Fruit fly (Drosophila melanogaster): ENCODE results near the gene MED30.

Gene MED30

DNA sequence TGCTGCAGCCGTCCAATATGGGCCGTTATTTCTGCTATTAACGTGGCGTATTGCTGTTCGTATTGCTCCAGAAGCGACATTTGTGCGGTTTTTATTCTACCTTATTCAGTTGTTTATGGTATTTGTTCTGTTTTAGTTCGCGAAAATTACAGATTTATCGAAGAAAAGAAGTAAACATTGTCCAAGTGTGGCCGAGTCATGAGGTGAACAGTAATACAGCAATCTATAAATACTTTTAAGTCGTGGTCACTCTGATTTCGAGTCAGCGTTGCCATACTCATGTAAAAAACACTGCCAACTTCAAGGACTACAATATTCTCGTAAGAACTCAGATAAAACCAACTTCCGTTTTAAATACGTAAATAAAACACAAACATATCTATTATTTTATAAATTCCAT is 38.8 kb upstream of the MED30 start, which contains the start of gene Vti1a (continued):
- TF ChIP-seq bbx (GFP tag; IDR thresholded peaks at IDR 0.05; ENCODE audit: partially characterized antibody) (peak; percentile 65; the same call in 1 of the 2 replicates), CG9797 (GFP tag; optimal IDR thresholded peaks at IDR 0.05) (peak; percentile 79), D (optimal IDR thresholded peaks at IDR 0.05) (no peak), D (GFP tag; optimal IDR thresholded peaks at IDR 0.05) (no peak), trh (GFP tag; optimal IDR thresholded peaks at IDR 0.05) (no peak), CG8290 (GFP tag; optimal IDR thresholded peaks at IDR 0.05) (peak; percentile 58), CG8290 (tag; optimal IDR thresholded peaks at IDR 0.05) (peak in 1 of 2 experiments; percentile 43), gsb-n (tag; optimal IDR thresholded peaks at IDR 0.05) (no peak), CG2678 (tag; optimal IDR thresholded peaks at IDR 0.05) (no peak), CG10147 (GFP tag; optimal IDR thresholded peaks at IDR 0.05) (no peak), hbn (GFP tag; IDR thresholded peaks at IDR 0.05; ENCODE audit: partially characterized antibody) (no peak), CG6791 (GFP tag; IDR thresholded peaks at IDR 0.05; ENCODE audit: partially characterized antibody) (peak; percentile 55; the same call in 2 of the 3 replicates), CG14710 (tag; optimal IDR thresholded peaks at IDR 0.05) (peak; percentile 71), CG6689 (GFP tag; IDR thresholded peaks at IDR 0.05) (no peak), ftz-f1 (GFP tag; optimal IDR thresholded peaks at IDR 0.05) (peak; percentile 82), Nf-YC (tag; optimal IDR thresholded peaks at IDR 0.05) (peak; percentile 12), CG6813 (GFP tag; optimal IDR thresholded peaks at IDR 0.05) (no peak), Sry-δ (GFP tag; optimal IDR thresholded peaks at IDR 0.05) (peak; percentile 6), CG17568 (GFP tag; optimal IDR thresholded peaks at IDR 0.05) (no peak), Dek (tag; optimal IDR thresholded peaks at IDR 0.05) (no peak), Lim3 (GFP tag; IDR thresholded peaks at IDR 0.05) (no peak), Hr3 (GFP tag; optimal IDR thresholded peaks at IDR 0.05) (no peak), CG7372 (GFP tag; IDR thresholded peaks at IDR 0.05) (no peak), dpn (GFP tag; optimal IDR thresholded peaks at IDR 0.05) (no peak), CG2199 (GFP tag; IDR thresholded peaks at IDR 0.05) (no peak), CG16813 (GFP tag; IDR thresholded peaks at IDR 0.05; ENCODE audit: partially characterized antibody) (0 out of 3 replicates have a peak, but pooled peaks have one; percentile 31), CG13424 (tag; optimal IDR thresholded peaks at IDR 0.05) (no peak), E2f2 (GFP tag; IDR thresholded peaks at IDR 0.05) (peak; percentile 46; the same call in 1 of the 2 replicates), Dbx (GFP tag; IDR thresholded peaks at IDR 0.05) (no peak), Atf-2 (GFP tag; optimal IDR thresholded peaks at IDR 0.05) (no peak), Dref (GFP tag; IDR thresholded peaks at IDR 0.05) (peak; percentile 44; the same call in 1 of the 2 replicates), Dp (GFP tag; optimal IDR thresholded peaks at IDR 0.05) (peak; percentile 57), klu (GFP tag; IDR thresholded peaks at IDR 0.05) (no peak), chif (GFP tag; optimal IDR thresholded peaks at IDR 0.05) (no peak), CG4282 (GFP tag; optimal IDR thresholded peaks at IDR 0.05) (no peak), twi (tag; optimal IDR thresholded peaks at IDR 0.05) (no peak), gt (GFP tag; IDR thresholded peaks at IDR 0.05) (no peak), CG6254 (GFP tag; optimal IDR thresholded peaks at IDR 0.05) (no peak), CG32532 (GFP tag; IDR thresholded peaks at IDR 0.05) (no peak), CG3995 (GFP tag; optimal IDR thresholded peaks at IDR 0.05) (no peak), TFAM (GFP tag; optimal IDR thresholded peaks at IDR 0.05) (no peak), CG34224 (GFP tag; IDR thresholded peaks at IDR 0.05; ENCODE audit: partially characterized antibody) (peak; percentile 62), Spps (tag; optimal IDR thresholded peaks at IDR 0.05) (no peak), CG4707 (GFP tag; optimal IDR thresholded peaks at IDR 0.05) (no peak), Ets65A (GFP tag) (no peak), NC2β (GFP tag; optimal IDR thresholded peaks at IDR 0.05) (no peak), br (optimal IDR thresholded peaks at IDR 0.05) (no peak), stc (GFP tag; IDR thresholded peaks at IDR 0.05) (no peak), hkb (optimal IDR thresholded peaks at IDR 0.05) (no peak), hkb (GFP tag; IDR thresholded peaks at IDR 0.05) (no peak), sqz (GFP tag; optimal IDR thresholded peaks at IDR 0.05) (no peak), bcd (GFP tag; optimal IDR thresholded peaks at IDR 0.05) (no peak), peb (GFP tag; IDR thresholded peaks at IDR 0.05) (no peak)

All from whole organism, embryonic.